Worm (Caenorhabditis elegans): ENCODE measurements around the gene C28A5.6.

DNA sequence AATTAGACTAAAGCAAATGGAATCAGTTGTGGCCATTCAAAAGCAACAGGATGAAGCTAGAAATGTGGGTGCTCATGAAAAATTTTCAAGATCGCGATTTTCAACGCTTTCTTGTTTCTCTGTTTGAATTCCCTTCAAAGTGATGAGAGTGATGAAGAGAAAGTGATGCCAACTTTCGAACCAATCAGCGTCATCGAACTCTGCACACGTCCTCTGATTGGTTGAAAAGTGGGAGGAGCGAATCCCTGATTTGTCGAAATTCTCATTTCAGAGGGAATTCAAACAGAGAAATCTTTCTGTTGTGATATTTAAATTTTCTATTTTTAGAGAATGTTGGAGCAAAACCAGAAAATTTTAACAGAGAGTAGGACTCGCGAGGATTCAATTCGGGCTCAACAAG, 47.2 kb downstream of the C28A5.6 start:
- TF ChIP-seq ets-4 (GFP tag; optimal IDR thresholded peaks at IDR 0.05) (no peak), him-1 (tag; optimal IDR thresholded peaks at IDR 0.05) (no peak), T26A5.8 (tag; optimal IDR thresholded peaks at IDR 0.05) (no peak), dpl-1 (GFP tag; optimal IDR thresholded peaks at IDR 0.05) (no peak), ztf-25 (GFP tag; IDR thresholded peaks at IDR 0.05) (no peak), C17E4.6 (GFP tag; IDR thresholded peaks at IDR 0.05) (no peak), ekl-4 (GFP tag; IDR thresholded peaks at IDR 0.05) (no peak), nfya-1 (tag; optimal IDR thresholded peaks at IDR 0.05; ENCODE audit: borderline replicate concordance, insufficient read depth) (no peak), unc-130 (GFP tag; optimal IDR thresholded peaks at IDR 0.05) (no peak)
